Worm (Caenorhabditis elegans) whole organism, L4/young adult: ENCODE results near the gene T05A8.1.

Experiments used
- W03F9.2 ChIP-seq: fragments of 150-350 bp; optimal IDR thresholded peaks from 2 replicates; lab custom pipeline; 2014; ENCODE audit warnings: missing biosample characterization, missing genetic modification characterization
- dao-5 ChIP-seq: sonication (generic microtip); optimal IDR thresholded peaks from 2 replicates; lab custom pipeline; 2016; ENCODE audit warnings: missing genotype, missing genetic modification characterization, moderate library complexity, missing compliant biosample characterization
- him-1 ChIP-seq: sonication (generic microtip); optimal IDR thresholded peaks from 2 replicates; lab custom pipeline; 2016; ENCODE audit warnings: missing genotype, missing genetic modification reagents, missing genetic modification characterization, missing compliant biosample characterization

DNA sequence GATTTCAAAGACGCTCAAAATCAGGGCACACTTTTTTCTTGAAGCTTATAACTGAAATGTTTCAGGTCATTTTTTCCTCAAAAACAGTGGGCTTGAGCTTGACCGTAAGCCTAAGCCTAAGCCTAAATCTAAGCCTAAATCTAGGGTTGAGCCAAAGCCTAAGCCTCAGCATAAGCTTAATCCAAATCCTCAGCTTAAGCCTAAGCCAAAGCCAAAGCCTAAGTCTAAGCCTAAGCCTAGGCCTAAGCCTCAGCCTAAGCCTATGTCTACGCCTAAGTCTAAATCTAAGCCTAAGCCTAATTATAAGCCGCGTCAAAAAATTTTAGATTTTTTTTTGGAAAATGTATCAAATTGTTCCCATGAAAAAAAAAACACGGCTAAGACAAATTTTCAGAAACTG is 24.4 kb upstream of the T05A8.1 start:
- TF ChIP-seq him-1 (tag; lab: Kevin White, UChicago) (no peak), dao-5 (tag; lab: Kevin White, UChicago) (no peak), W03F9.2 (tag; lab: Kevin White, UChicago) (no peak)
